Worm (Caenorhabditis elegans) whole organism, L2 larva: ENCODE measurements around the gene math-49.
A peak's percentile ranks its signal among the peaks of the same experiment; 100 is the strongest.
"Not testable (repeated sequence)": the region's sequence is repeated elsewhere in the genome, so short reads cannot be mapped to it uniquely, and the experiment has no call there.

Experiments used
- F13H6.1 ChIP-seq: sonication (generic microtip); optimal IDR thresholded peaks from 2 replicates; lab custom pipeline; 2016; ENCODE audit warnings: missing genetic modification characterization, missing compliant biosample characterization
- R02D3.7 ChIP-seq: fragments of 150-350 bp; optimal IDR thresholded peaks from 2 replicates; lab custom pipeline; 2014; ENCODE audit warnings: missing biosample characterization, missing genetic modification characterization
- Y55F3AM.14 ChIP-seq: fragments of 200-800 bp; sonication (Bioruptor generic); optimal IDR thresholded peaks from 2 replicates; lab custom pipeline; 2018; ENCODE audit warnings: mild to moderate bottlenecking, missing genetic modification characterization, missing compliant biosample characterization
- ZK546.5 ChIP-seq: sonication (generic microtip); optimal IDR thresholded peaks from 2 replicates; lab custom pipeline; 2017; ENCODE audit warnings: missing biosample characterization, missing genetic modification characterization
- aly-2 ChIP-seq: fragments of 150-350 bp; optimal IDR thresholded peaks from 2 replicates; lab custom pipeline; 2014; ENCODE audit warnings: missing biosample characterization, missing genetic modification characterization
- ama-1 ChIP-seq: fragments of 150-350 bp; optimal IDR thresholded peaks from 2 replicates; lab custom pipeline; 2018; ENCODE audit warnings: inconsistent platforms
- blmp-1 ChIP-seq: sonication (generic microtip); optimal IDR thresholded peaks from 2 replicates; lab custom pipeline; 2017; ENCODE audit warnings: missing genetic modification characterization, mild to moderate bottlenecking, missing compliant biosample characterization, antibody characterized with exemption, moderate library complexity; ENCODE audit not compliant: insufficient read depth
- ceh-16 ChIP-seq: fragments of 150-350 bp; optimal IDR thresholded peaks from 2 replicates; lab custom pipeline; 2014; ENCODE audit warnings: missing biosample characterization, missing genetic modification characterization
- ceh-82 ChIP-seq: fragments of 150-350 bp; optimal IDR thresholded peaks from 2 replicates; lab custom pipeline; 2014; ENCODE audit warnings: missing biosample characterization, missing genetic modification characterization
- crh-2 ChIP-seq: sonication (generic microtip); optimal IDR thresholded peaks from 2 replicates; lab custom pipeline; 2017; ENCODE audit warnings: missing biosample characterization, missing genetic modification characterization
- dmd-4 ChIP-seq: sonication (generic microtip); optimal IDR thresholded peaks from 2 replicates; lab custom pipeline; 2017; ENCODE audit warnings: missing biosample characterization, missing genetic modification characterization
- egl-27 ChIP-seq: sonication (generic microtip); optimal IDR thresholded peaks from 3 replicates; lab custom pipeline; 2017; ENCODE audit warnings: missing biosample characterization, missing genetic modification reagents, missing genetic modification characterization
- elt-3 ChIP-seq: sonication (generic microtip); optimal IDR thresholded peaks from 2 replicates; lab custom pipeline; 2017; ENCODE audit warnings: missing biosample characterization, missing genetic modification characterization
- fos-1 ChIP-seq: fragments of 150-350 bp; optimal IDR thresholded peaks from 2 replicates; lab custom pipeline; 2014; ENCODE audit warnings: missing biosample characterization, missing genetic modification characterization
- gmeb-1 ChIP-seq: fragments of 150-350 bp; optimal IDR thresholded peaks from 2 replicates; lab custom pipeline; 2014; ENCODE audit warnings: missing biosample characterization, missing genetic modification characterization
- lsy-2 ChIP-seq, 2 experiments: fragments of 150-350 bp in 1 of 2; sonication (generic microtip) in 1 of 2; optimal IDR thresholded peaks; 2 replicates each; lab custom pipeline; 2014 to 2017; ENCODE audit warnings: missing biosample characterization in 2 of 2, missing genetic modification characterization in 2 of 2
- mdl-1 ChIP-seq, 2 experiments: fragments of 150-350 bp in 1 of 2; sonication (generic microtip) in 1 of 2; optimal IDR thresholded peaks; 2 replicates each; lab custom pipeline; 2017; ENCODE audit warnings: missing biosample characterization in 2 of 2, missing genetic modification characterization in 2 of 2
- nhr-10 ChIP-seq: sonication (generic microtip); optimal IDR thresholded peaks from 2 replicates; lab custom pipeline; 2017; ENCODE audit warnings: missing biosample characterization, missing genetic modification characterization
- nhr-21 ChIP-seq: fragments of 150-350 bp; optimal IDR thresholded peaks from 2 replicates; lab custom pipeline; 2014; ENCODE audit warnings: missing biosample characterization, missing genetic modification characterization
- nhr-23 ChIP-seq: fragments of 150-350 bp; optimal IDR thresholded peaks from 2 replicates; lab custom pipeline; 2014; ENCODE audit warnings: missing biosample characterization, missing genetic modification reagents, missing genetic modification characterization
- nhr-237 ChIP-seq: fragments of 150-350 bp; optimal IDR thresholded peaks from 2 replicates; lab custom pipeline; 2014; ENCODE audit warnings: missing biosample characterization, missing genetic modification characterization
- nhr-25 ChIP-seq: fragments of 150-350 bp; sonication (generic microtip); optimal IDR thresholded peaks from 3 replicates; lab custom pipeline; 2014; ENCODE audit warnings: missing biosample characterization, missing genetic modification characterization
- nhr-77 ChIP-seq: fragments of 150-350 bp; optimal IDR thresholded peaks from 2 replicates; lab custom pipeline; 2014; ENCODE audit warnings: missing biosample characterization, missing genetic modification characterization
- peb-1 ChIP-seq: fragments of 150-350 bp; optimal IDR thresholded peaks from 2 replicates; lab custom pipeline; 2014; ENCODE audit warnings: missing biosample characterization, missing genetic modification characterization
- sem-4 ChIP-seq: fragments of 150-350 bp; optimal IDR thresholded peaks from 2 replicates; lab custom pipeline; 2014; ENCODE audit warnings: missing biosample characterization, missing genetic modification reagents, missing genetic modification characterization
- skn-1 ChIP-seq: sonication (generic microtip); optimal IDR thresholded peaks from 2 replicates; lab custom pipeline; 2017; ENCODE audit warnings: missing biosample characterization, missing genetic modification characterization
- sma-3 ChIP-seq: sonication (generic microtip); optimal IDR thresholded peaks from 2 replicates; lab custom pipeline; 2016; ENCODE audit warnings: missing genetic modification reagents, missing genetic modification characterization, missing compliant biosample characterization
- sma-9 ChIP-seq, 2 experiments: fragments of 150-350 bp in 1 of 2; sonication (generic microtip) in 1 of 2; optimal IDR thresholded peaks; 2 replicates each; lab custom pipeline; 2014 to 2016; ENCODE audit warnings: missing genetic modification characterization in 2 of 2, mild to moderate bottlenecking in 1 of 2, missing biosample characterization in 1 of 2, missing compliant biosample characterization in 1 of 2, missing genetic modification reagents in 1 of 2, moderate library complexity in 1 of 2
- snpc-4 ChIP-seq: fragments of 150-350 bp; optimal IDR thresholded peaks from 2 replicates; lab custom pipeline; 2014; ENCODE audit warnings: missing biosample characterization, missing genetic modification characterization
- unc-39 ChIP-seq: fragments of 150-350 bp; optimal IDR thresholded peaks from 2 replicates; lab custom pipeline; 2014; ENCODE audit warnings: missing biosample characterization, missing genetic modification characterization
- unc-55 ChIP-seq: fragments of 150-350 bp; sonication (generic microtip); optimal IDR thresholded peaks from 3 replicates; lab custom pipeline; 2014; ENCODE audit warnings: missing biosample characterization, missing genetic modification reagents, missing genetic modification characterization
- unc-62 ChIP-seq: fragments of 150-350 bp; optimal IDR thresholded peaks from 2 replicates; lab custom pipeline; 2014; ENCODE audit warnings: missing biosample characterization, missing genetic modification reagents, missing genetic modification characterization
- zag-1 ChIP-seq: fragments of 150-350 bp; optimal IDR thresholded peaks from 2 replicates; lab custom pipeline; 2014; ENCODE audit warnings: missing biosample characterization, missing genetic modification characterization
- ztf-11 ChIP-seq: sonication (generic microtip); optimal IDR thresholded peaks from 2 replicates; lab custom pipeline; 2017; ENCODE audit warnings: missing biosample characterization, missing genetic modification characterization
- ztf-4 ChIP-seq: fragments of 150-350 bp; optimal IDR thresholded peaks from 2 replicates; lab custom pipeline; 2014; ENCODE audit warnings: missing biosample characterization, missing genetic modification characterization

math-49 gene

ce11 chrII:1989010-1989409 is 33.5 kb upstream of the math-49 start, which contains the start of gene math-44:
math-44 (plus strand) TSS chrII:1989310.
- TF ChIP-seq dmd-4 (tag; lab: Kevin White, UChicago) (no peak), elt-3 (tag; lab: Kevin White, UChicago) (no peak), nhr-25 (tag; lab: Kevin White, UChicago) (no peak), nhr-77 (no peak), nhr-21 (tag; lab: Kevin White, UChicago) (no peak), aly-2 (no peak)

DNA sequence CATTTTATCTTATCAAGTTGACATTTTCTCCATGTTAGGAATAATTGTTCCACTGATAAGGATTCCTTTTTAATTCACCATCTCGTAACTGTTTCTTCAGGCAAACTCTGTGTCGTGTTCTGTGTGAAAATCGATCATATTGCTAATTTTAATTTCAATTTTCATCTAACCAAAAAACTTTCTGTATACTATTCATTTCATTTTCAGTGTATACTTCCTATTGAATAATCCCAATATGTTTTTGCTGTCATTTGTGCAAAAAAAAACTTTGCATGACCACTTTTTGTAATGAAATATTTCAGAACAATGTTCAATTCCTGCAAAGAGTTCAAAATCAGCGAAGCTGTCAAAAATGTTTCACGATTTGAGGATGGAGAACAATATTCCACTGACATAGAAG is 31.5 kb upstream of the math-49 start, which contains the start of gene Y16E11A.4:
TSS of gene Y16E11A.4 (plus strand) at position 301 of the 400 bp plus-strand sequence.
- TF ChIP-seq R02D3.7 (tag; lab: Kevin White, UChicago): no peak
- TF ChIP-seq nhr-237: no peak
- TF ChIP-seq Y55F3AM.14: no peak
- no peak for TF ChIP-seq nhr-23 (tag; lab: Kevin White, UChicago)
- TF ChIP-seq peb-1 (tag; lab: Kevin White, UChicago): no peak
- no peak for TF ChIP-seq zag-1 (tag; lab: Kevin White, UChicago)
- TF ChIP-seq blmp-1 (tag; lab: Kevin White, UChicago): no peak
- TF ChIP-seq aly-2: no peak
- no peak for TF ChIP-seq lsy-2 (tag; optimal IDR thresholded peaks at IDR 0.05; lab: Kevin White, UChicago)
- TF ChIP-seq elt-3 (tag; lab: Kevin White, UChicago): no peak
- TF ChIP-seq snpc-4 (tag; lab: Kevin White, UChicago): no peak
- no peak for TF ChIP-seq ceh-82 (tag; lab: Kevin White, UChicago)
- TF ChIP-seq ama-1: no peak
- no peak for TF ChIP-seq nhr-21 (tag; lab: Kevin White, UChicago)
- no peak for TF ChIP-seq mdl-1 (tag; optimal IDR thresholded peaks at IDR 0.05; lab: Kevin White, UChicago)
- no peak for TF ChIP-seq ztf-11 (tag; lab: Kevin White, UChicago)
- no peak for TF ChIP-seq dmd-4 (tag; lab: Kevin White, UChicago)

DNA sequence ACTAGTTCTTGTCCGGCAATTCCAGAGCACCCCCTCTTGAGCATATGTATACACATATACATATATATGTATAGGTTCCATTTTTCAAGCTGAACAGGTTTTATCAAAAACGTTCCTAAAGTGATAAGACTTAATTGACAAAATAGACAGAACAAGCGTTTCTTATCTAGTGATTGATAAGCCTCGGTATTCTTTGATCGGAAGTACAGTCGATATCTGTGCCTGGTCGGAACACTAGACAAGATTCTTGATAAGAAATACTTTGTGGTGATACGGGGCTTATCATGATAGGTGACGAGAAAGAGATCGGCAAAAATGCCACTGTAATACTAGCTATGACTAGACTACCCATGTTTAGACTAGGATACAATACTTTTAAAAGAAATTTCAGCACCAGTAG is 6.3 kb downstream of the math-49 start:
- peak; percentile 9 for TF ChIP-seq egl-27 (tag; lab: Kevin White, UChicago)
- peak; percentile 12 for TF ChIP-seq crh-2
- no peak for TF ChIP-seq dmd-4 (tag; lab: Kevin White, UChicago)
- TF ChIP-seq ztf-4 (tag; lab: Kevin White, UChicago): no peak
- TF ChIP-seq gmeb-1 (tag; lab: Kevin White, UChicago): no peak
- TF ChIP-seq unc-39: no peak
- TF ChIP-seq blmp-1 (tag; lab: Kevin White, UChicago): no peak
- TF ChIP-seq skn-1: no peak
- TF ChIP-seq nhr-10 (tag; lab: Kevin White, UChicago): no peak
- TF ChIP-seq zag-1 (tag; lab: Kevin White, UChicago): no peak
- no peak for TF ChIP-seq nhr-77
- no peak for TF ChIP-seq ceh-16
- no peak for TF ChIP-seq sem-4 (tag; lab: Kevin White, UChicago)
- peak; percentile 72 for TF ChIP-seq sma-9 (GFP tag; optimal IDR thresholded peaks at IDR 0.05; lab: Kevin White, UChicago)
- no peak for TF ChIP-seq sma-9 (tag; optimal IDR thresholded peaks at IDR 0.05; lab: Kevin White, UChicago)
- no peak for TF ChIP-seq unc-55 (GFP tag; lab: Kevin White, UChicago)
- no peak for TF ChIP-seq elt-3 (tag; lab: Kevin White, UChicago)
- peak; percentile 86 for TF ChIP-seq fos-1 (tag; lab: Kevin White, UChicago)
- no peak for TF ChIP-seq ZK546.5 (tag; lab: Kevin White, UChicago)
- TF ChIP-seq ceh-82 (tag; lab: Kevin White, UChicago): no peak
- TF ChIP-seq unc-62 (GFP tag; lab: Kevin White, UChicago): no peak
- TF ChIP-seq ama-1: no peak
- TF ChIP-seq sma-3 (GFP tag; lab: Kevin White, UChicago): peak; percentile 10
- no peak for TF ChIP-seq mdl-1 (tag; optimal IDR thresholded peaks at IDR 0.05; lab: Kevin White, UChicago)
- TF ChIP-seq aly-2: no peak

DNA sequence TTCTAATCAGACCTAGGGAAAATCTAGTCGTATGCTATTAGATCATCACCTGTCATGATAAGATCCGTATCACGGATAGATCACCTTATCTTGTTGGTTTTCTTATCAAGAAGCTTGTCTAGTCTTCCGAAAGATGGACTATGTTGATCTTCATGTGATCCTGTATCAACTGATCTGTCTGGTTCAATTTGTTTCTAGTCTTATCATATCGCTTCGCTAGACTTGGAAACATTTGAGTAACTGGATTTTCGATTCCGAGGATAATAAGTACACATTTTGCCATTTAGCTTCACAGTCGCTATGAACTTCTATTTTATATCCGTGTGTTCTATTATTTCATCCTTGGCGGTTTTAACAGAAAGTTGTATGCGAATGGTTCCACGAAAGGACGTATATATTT is 7.1 kb downstream of the math-49 start, which contains the start of gene ZK250.2:
TSS of gene ZK250.2 (plus strand) at position 301 of the 400 bp plus-strand sequence.
- not testable (repeated sequence) for TF ChIP-seq nhr-21 (tag; lab: Kevin White, UChicago); F13H6.1; elt-3 (tag; lab: Kevin White, UChicago)
